Worm (Caenorhabditis elegans) whole organism, dauer: Measurements from ENCODE around the gene F35C5.1.

Source experiments
- unc-62 ChIP-seq: sonication (generic microtip); optimal IDR thresholded peaks from 2 replicates; lab custom pipeline; 2017; ENCODE audit warnings: missing biosample characterization, missing genetic modification reagents, missing genetic modification characterization

F35C5.1 gene

DNA sequence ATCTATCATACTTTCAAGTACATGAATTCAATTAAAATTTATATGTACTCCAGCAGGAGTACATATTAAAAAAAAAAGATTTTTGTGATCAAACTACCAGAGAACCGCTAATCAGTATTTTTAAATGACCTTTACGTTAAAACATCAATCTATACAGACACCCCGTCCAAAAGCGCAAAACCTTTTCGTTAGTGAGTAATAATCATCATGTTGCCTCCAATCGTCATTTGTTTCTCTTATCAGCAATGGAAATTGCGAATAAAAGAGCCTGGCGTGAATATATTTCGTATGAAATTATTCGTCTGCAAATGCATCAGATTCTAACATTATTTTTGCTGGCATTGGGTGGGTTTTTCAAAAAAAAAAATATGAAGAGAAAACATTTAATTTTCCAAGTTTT lies 23.6 kb downstream of the F35C5.1 start, which contains the start of gene clec-66:
clec-66 (plus strand) TSS at position 225 of the 400 bp plus-strand sequence.
- TF ChIP-seq unc-62 (GFP tag; lab: Kevin White, UChicago), result no peak

ce11 chrII:12907070-12907469 lies 26.5 kb downstream of the F35C5.1 start, which contains the start of gene nspb-11:
Gene nspb-11, plus strand, starts transcription at chrII:12907370.
- no peak for TF ChIP-seq unc-62 (GFP tag; lab: Kevin White, UChicago)

DNA sequence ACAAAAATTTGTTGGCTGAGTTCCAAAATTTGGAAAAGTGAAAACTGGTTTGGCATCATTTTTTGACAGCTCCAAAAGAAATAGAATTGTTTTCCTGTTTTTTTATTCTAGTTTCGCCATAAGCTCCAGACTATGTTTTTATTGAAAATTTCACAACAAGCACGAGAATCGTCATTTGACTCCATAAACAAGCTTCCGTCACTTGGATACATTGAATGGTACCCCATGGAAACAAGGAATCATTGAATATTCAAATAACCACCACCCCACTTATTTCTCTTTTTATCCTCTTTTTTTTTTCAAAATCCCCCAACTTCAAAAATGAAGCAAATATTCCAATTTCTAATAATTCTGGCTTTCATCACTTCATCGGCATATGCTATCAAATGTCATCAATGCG lies 28.2 kb downstream of the F35C5.1 start, which contains the start of gene ddn-2:
ddn-2 (plus strand) TSS at position 301 of the 400 bp plus-strand sequence.
- no peak for TF ChIP-seq unc-62 (GFP tag; lab: Kevin White, UChicago)

- no peak for TF ChIP-seq unc-62 (GFP tag; lab: Kevin White, UChicago)
Observed at ce11 chrII:12914514-12915075, 34.0 kb downstream of the F35C5.1 start, which contains the start of gene F35C5.12. Gene F35C5.12, minus strand, starts transcription at chrII:12914564.

- no peak for TF ChIP-seq unc-62 (GFP tag; lab: Kevin White, UChicago)
Observed at ce11 chrII:12918960-12919553, 38.5 kb downstream of the F35C5.1 start, which contains the start of the genes F58G1.2 and wago-4. Gene F58G1.2, minus strand, starts transcription at chrII:12919010. Gene wago-4, plus strand, starts transcription at chrII:12919551.

DNA sequence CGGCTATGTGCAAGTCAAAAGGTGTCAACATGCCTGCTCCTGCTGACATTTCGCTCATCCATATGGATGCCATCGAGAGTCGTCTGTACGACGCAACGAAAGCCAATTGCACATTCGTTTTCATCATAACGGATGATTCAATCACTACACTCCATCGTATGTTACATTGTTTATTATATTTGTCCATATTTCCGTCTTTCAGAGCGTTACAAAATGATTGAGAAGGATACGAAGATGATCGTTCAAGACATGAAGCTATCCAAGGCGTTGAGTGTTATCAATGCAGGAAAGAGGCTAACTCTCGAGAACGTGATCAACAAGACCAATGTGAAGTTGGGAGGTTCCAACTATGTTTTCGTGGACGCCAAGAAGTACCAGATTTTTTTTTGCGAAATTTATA lies 40.9 kb downstream of the F35C5.1 start:
- no peak for TF ChIP-seq unc-62 (GFP tag; lab: Kevin White, UChicago)

DNA sequence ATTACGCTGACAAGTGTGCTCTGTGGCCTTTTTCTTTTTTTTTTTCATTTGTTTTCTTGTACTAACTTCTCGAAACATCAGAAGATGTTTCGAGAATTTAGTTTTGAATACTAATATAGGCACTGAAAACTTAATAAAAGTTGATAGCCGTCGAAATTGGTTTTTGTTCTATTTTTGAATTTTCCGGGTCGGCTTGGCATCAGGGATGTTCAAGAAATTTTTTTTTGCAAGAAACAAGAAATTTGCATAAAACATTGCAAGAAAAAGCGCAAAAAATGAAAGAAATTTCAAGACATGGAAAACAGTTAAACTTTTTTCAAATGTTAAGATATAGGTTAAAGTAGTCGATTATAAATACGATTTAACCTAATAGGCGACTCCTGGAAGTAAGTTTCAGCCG lies 42.6 kb downstream of the F35C5.1 start:
- no peak for TF ChIP-seq unc-62 (GFP tag; lab: Kevin White, UChicago)

- TF ChIP-seq unc-62 (GFP tag; lab: Kevin White, UChicago), result no peak
Observed at ce11 chrII:12925551-12925950, 44.9 kb downstream of the F35C5.1 start, which contains the start of gene F58G1.8. Gene F58G1.8, minus strand, starts transcription at chrII:12925651.

- no peak for TF ChIP-seq unc-62 (GFP tag; lab: Kevin White, UChicago)
Observed at ce11 chrII:12928241-12928640, 47.6 kb downstream of the F35C5.1 start, which contains the start of gene F58G1.3. Gene F58G1.3, minus strand, starts transcription at chrII:12928341.

- TF ChIP-seq unc-62 (GFP tag; lab: Kevin White, UChicago), result no peak
Observed at ce11 chrII:12930138-12930537, 49.5 kb downstream of the F35C5.1 start.

DNA sequence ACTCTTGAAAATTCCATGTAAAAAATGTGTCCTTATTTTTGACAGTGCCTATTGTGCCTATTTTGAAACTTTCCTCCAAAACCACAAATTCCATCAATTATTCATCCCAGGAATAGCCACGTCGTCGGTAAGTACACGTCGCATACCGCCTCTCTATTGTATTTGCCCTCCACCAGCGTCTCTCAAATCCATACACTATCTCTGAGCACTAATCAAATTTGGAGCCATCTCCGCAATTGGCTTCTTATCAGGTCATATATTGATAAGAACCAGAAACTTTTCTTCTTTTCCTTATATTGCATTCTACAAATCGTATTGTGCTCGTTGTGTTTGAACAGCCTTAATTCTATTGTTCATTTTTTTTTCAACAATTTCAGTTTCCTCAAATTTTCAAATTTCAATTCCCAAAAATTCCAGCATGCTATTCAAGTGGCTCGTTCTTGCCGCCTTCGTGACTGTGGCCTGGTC lies 50.9 kb downstream of the F35C5.1 start, which contains the start of gene dct-18:
dct-18 (plus strand) TSS at position 418 of the 468 bp plus-strand sequence.
- no peak for TF ChIP-seq unc-62 (GFP tag; lab: Kevin White, UChicago)
